Worm (Caenorhabditis elegans): Measurements from ENCODE around the gene ftt-2.

DNA sequence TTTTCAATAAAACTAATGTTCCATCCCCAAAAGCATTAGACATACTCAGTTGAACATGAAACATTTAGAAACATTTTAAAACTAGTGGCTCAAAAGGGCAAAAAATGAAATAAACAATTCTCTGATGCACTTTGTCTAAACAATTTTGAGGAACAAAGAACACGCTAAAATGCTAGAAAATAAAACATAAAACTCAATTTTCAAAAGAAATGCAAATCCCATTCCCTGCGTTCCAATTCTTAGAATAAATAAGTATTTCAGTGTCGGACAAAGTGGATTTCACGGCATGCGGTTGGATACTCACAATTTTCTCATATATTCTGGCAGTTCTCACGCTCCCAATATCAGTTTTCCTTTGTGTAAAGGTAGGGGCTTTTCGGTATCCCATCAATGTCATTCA is 28.1 kb upstream of the ftt-2 start:
- no peak for TF ChIP-seq pha-4 (GFP tag; IDR thresholded peaks at IDR 0.05)
- TF ChIP-seq pha-4 (tag; optimal IDR thresholded peaks at IDR 0.05), result no peak
- TF ChIP-seq skn-1 (tag; optimal IDR thresholded peaks at IDR 0.05), result no peak
- no peak for TF ChIP-seq zfp-2 (tag; optimal IDR thresholded peaks at IDR 0.05)
- no peak for TF ChIP-seq daf-19 (GFP tag; conservative IDR thresholded peaks at IDR 0.05)
- no peak for TF ChIP-seq tag-97 (GFP tag; IDR thresholded peaks at IDR 0.05)
- no peak for TF ChIP-seq ama-1 (optimal IDR thresholded peaks at IDR 0.05)
- no peak for TF ChIP-seq jun-1 (tag; optimal IDR thresholded peaks at IDR 0.05)
- no peak for TF ChIP-seq nhr-11 (tag; optimal IDR thresholded peaks at IDR 0.05)
- TF ChIP-seq ceh-82 (tag; optimal IDR thresholded peaks at IDR 0.05), result no peak
- no peak for TF ChIP-seq nhr-48 (tag; optimal IDR thresholded peaks at IDR 0.05)
- TF ChIP-seq lin-15B (tag; optimal IDR thresholded peaks at IDR 0.05), result no peak
- peak; percentile 14 for TF ChIP-seq fkh-10 (GFP tag; optimal IDR thresholded peaks at IDR 0.05)
- no peak for TF ChIP-seq nhr-237 (tag; optimal IDR thresholded peaks at IDR 0.05)

Measured in whole organism, L4 larva.